Worm (Caenorhabditis elegans): ENCODE measurements around the gene nuo-4.

DNA sequence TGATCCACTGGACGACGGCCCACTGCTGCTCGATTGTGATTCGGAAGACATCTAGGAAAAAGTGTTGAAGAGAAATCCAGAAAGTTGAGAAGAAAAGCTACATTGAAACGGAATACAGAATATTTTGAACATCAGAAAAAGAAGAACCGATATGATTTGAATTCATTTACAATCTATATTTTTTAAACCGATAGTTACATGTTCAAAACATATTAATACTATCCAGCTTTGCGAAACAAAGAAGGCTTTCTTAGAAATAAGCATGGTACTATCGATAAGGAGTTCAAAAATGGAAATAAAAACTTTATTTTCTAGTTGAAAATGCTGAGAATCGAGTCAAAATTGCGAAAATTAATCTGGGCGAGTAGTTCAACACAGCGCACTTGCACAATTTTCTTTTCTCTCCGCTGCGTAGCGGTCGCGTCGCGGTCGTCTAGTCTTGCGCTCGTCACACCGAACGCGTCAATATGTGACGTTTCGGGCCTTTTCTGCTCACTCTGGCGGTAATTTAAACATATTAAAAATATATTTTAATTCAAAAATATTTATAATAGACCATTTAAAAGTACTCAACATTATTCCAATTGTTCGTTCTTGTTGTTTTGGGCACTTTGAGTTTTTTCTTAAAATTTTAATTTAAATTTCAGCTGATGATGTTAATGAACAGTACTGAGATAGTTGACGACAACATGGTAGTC, 3.6 kb upstream of the nuo-4 start, which contains the start of the genes syf-2 and K04G7.1:
- TF ChIP-seq him-1 (tag; optimal IDR thresholded peaks at IDR 0.05), result peak; percentile 75
- no peak for TF ChIP-seq dao-5 (tag; optimal IDR thresholded peaks at IDR 0.05)
- peak; percentile 95 for TF ChIP-seq W03F9.2 (tag; optimal IDR thresholded peaks at IDR 0.05)
